Worm (Caenorhabditis elegans) whole organism, young adult: ENCODE data around the gene B0280.11.

Experiments
- B0019.2 ChIP-seq: fragments of 200-800 bp; sonication (Bioruptor generic); conservative IDR thresholded peaks from 2 replicates; pipeline ENCODE4 v1.3.6; 2022; ENCODE audit warnings: missing genetic modification reagents, missing genetic modification characterization, missing compliant biosample characterization
- B0261.1 ChIP-seq: sonication (generic microtip); optimal IDR thresholded peaks from 2 replicates; lab custom pipeline; 2016; ENCODE audit warnings: mild to moderate bottlenecking, missing genetic modification characterization, moderate library complexity, missing compliant biosample characterization
- C06A6.2 ChIP-seq: fragments of 200-800 bp; sonication (Bioruptor generic); conservative IDR thresholded peaks from 2 replicates; pipeline ENCODE4 v1.3.6; 2022; ENCODE audit warnings: missing genetic modification characterization, missing compliant biosample characterization
- F10E7.11 ChIP-seq: sonication (generic microtip); optimal IDR thresholded peaks from 2 replicates; lab custom pipeline; 2017; ENCODE audit warnings: mild to moderate bottlenecking, missing genetic modification characterization, moderate library complexity, missing compliant biosample characterization
- F22D6.2 ChIP-seq: sonication (generic microtip); optimal IDR thresholded peaks from 2 replicates; lab custom pipeline; 2016; ENCODE audit warnings: mild to moderate bottlenecking, missing genetic modification characterization, missing compliant biosample characterization
- F23B12.7 ChIP-seq: sonication (generic microtip); optimal IDR thresholded peaks from 2 replicates; lab custom pipeline; 2017; ENCODE audit warnings: missing genetic modification characterization, mild to moderate bottlenecking, missing compliant biosample characterization, antibody characterized with exemption, moderate library complexity; ENCODE audit not compliant: insufficient read depth
- F33H1.4 ChIP-seq: fragments of 200-800 bp; sonication (Bioruptor generic); IDR thresholded peaks from 2 replicates; pipeline ENCODE4 v1.3.6; 2022; ENCODE audit warnings: missing genetic modification reagents, missing genetic modification characterization, missing compliant biosample characterization
- F52B5.7 ChIP-seq: sonication (generic microtip); optimal IDR thresholded peaks from 2 replicates; lab custom pipeline; 2016; ENCODE audit warnings: mild to moderate bottlenecking, missing genetic modification characterization, missing compliant biosample characterization
- F55B11.4 ChIP-seq: sonication (generic microtip); optimal IDR thresholded peaks from 2 replicates; lab custom pipeline; 2016; ENCODE audit warnings: missing compliant biosample characterization, missing genetic modification characterization, borderline replicate concordance; ENCODE audit not compliant: insufficient read depth
- F57C9.4 ChIP-seq: sonication (generic microtip); optimal IDR thresholded peaks from 2 replicates; lab custom pipeline; 2017; ENCODE audit warnings: mild to moderate bottlenecking, missing genetic modification characterization, missing compliant biosample characterization
- K12H6.12 ChIP-seq: fragments of 200-800 bp; sonication (Bioruptor generic); optimal IDR thresholded peaks from 2 replicates; lab custom pipeline; 2018; ENCODE audit warnings: mild to moderate bottlenecking, missing genetic modification characterization, missing compliant biosample characterization
- T07F8.4 ChIP-seq: sonication (generic microtip); optimal IDR thresholded peaks from 2 replicates; lab custom pipeline; 2016; ENCODE audit warnings: mild to moderate bottlenecking, missing genetic modification characterization, moderate library complexity, missing compliant biosample characterization
- Y67H2A.10 ChIP-seq: fragments of 200-800 bp; sonication (Bioruptor generic); conservative IDR thresholded peaks from 2 replicates; pipeline ENCODE4 v1.3.6; 2022; ENCODE audit warnings: missing genetic modification reagents, missing genetic modification characterization, missing compliant biosample characterization
- Y79H2A.3 ChIP-seq: fragments of 200-800 bp; sonication (Bioruptor generic); conservative IDR thresholded peaks from 2 replicates; pipeline ENCODE4 v1.3.6; 2022; ENCODE audit warnings: missing genetic modification reagents, missing genetic modification characterization, missing compliant biosample characterization
- aptf-2 ChIP-seq: fragments of 200-800 bp; sonication (Bioruptor generic); conservative IDR thresholded peaks from 2 replicates; pipeline ENCODE4 v1.3.6; 2022; ENCODE audit warnings: missing genetic modification reagents, missing genetic modification characterization, missing compliant biosample characterization
- attf-3 ChIP-seq: fragments of 200-800 bp; sonication (Bioruptor generic); conservative IDR thresholded peaks from 2 replicates; pipeline ENCODE4 v1.3.6; 2022; ENCODE audit warnings: missing genetic modification reagents, missing genetic modification characterization, missing compliant biosample characterization
- attf-5 ChIP-seq: fragments of 200-800 bp; sonication (Bioruptor generic); optimal IDR thresholded peaks from 2 replicates; lab custom pipeline; 2018; ENCODE audit warnings: mild to moderate bottlenecking, missing genetic modification characterization, missing compliant biosample characterization
- ccch-3 ChIP-seq: fragments of 200-800 bp; sonication (Bioruptor generic); optimal IDR thresholded peaks from 2 replicates; lab custom pipeline; 2018; ENCODE audit warnings: mild to moderate bottlenecking, missing genetic modification characterization, missing compliant biosample characterization
- cebp-2 ChIP-seq: fragments of 200-800 bp; sonication (Bioruptor generic); IDR thresholded peaks from 2 replicates; pipeline ENCODE4 v1.3.6; 2022; ENCODE audit warnings: missing genetic modification characterization, missing compliant biosample characterization
- ceh-27 ChIP-seq: fragments of 200-800 bp; sonication (Bioruptor generic); optimal IDR thresholded peaks from 2 replicates; lab custom pipeline; 2018; ENCODE audit warnings: mild to moderate bottlenecking, missing genetic modification characterization, moderate library complexity, missing compliant biosample characterization
- ceh-79 ChIP-seq: sonication (generic microtip); optimal IDR thresholded peaks from 2 replicates; lab custom pipeline; 2017; ENCODE audit warnings: mild to moderate bottlenecking, missing genetic modification characterization, missing compliant biosample characterization
- ceh-91 ChIP-seq: fragments of 200-800 bp; sonication (Bioruptor generic); IDR thresholded peaks from 2 replicates; pipeline ENCODE4 v1.3.6; 2022; ENCODE audit warnings: missing genetic modification reagents, missing genetic modification characterization, missing compliant biosample characterization
- chd-7 ChIP-seq: sonication (generic microtip); optimal IDR thresholded peaks from 2 replicates; lab custom pipeline; 2016; ENCODE audit warnings: mild to moderate bottlenecking, missing genetic modification characterization, moderate library complexity, missing compliant biosample characterization
- die-1 ChIP-seq: sonication (generic microtip); optimal IDR thresholded peaks from 2 replicates; lab custom pipeline; 2016; ENCODE audit warnings: missing genotype, mild to moderate bottlenecking, missing genetic modification characterization, missing compliant biosample characterization
- dpl-1 ChIP-seq: fragments of 150-350 bp; optimal IDR thresholded peaks from 2 replicates; lab custom pipeline; 2014; ENCODE audit warnings: missing biosample characterization, missing genetic modification reagents, missing genetic modification characterization
- egrh-3 ChIP-seq: fragments of 200-800 bp; sonication (Bioruptor generic); IDR thresholded peaks from 2 replicates; pipeline ENCODE4 v1.3.6; 2022; ENCODE audit warnings: missing genetic modification reagents, missing genetic modification characterization, missing compliant biosample characterization
- ekl-4 ChIP-seq: fragments of 200-800 bp; sonication (Bioruptor generic); IDR thresholded peaks from 2 replicates; pipeline ENCODE4 v1.3.6; 2022; ENCODE audit warnings: missing genetic modification reagents, missing genetic modification characterization, missing compliant biosample characterization
- gei-17 ChIP-seq: fragments of 200-800 bp; sonication (Bioruptor generic); optimal IDR thresholded peaks from 2 replicates; lab custom pipeline; 2018; ENCODE audit warnings: mild to moderate bottlenecking, missing genetic modification characterization, missing compliant biosample characterization
- hlh-12 ChIP-seq: sonication (generic microtip); optimal IDR thresholded peaks from 2 replicates; lab custom pipeline; 2016; ENCODE audit warnings: missing genetic modification characterization, missing compliant biosample characterization
- hmg-20 ChIP-seq: fragments of 200-800 bp; sonication (Bioruptor generic); IDR thresholded peaks from 2 replicates; pipeline ENCODE4 v1.3.6; 2022; ENCODE audit warnings: missing genetic modification reagents, missing genetic modification characterization, missing compliant biosample characterization
- hrde-1 ChIP-seq: sonication (generic microtip); optimal IDR thresholded peaks from 2 replicates; lab custom pipeline; 2016; ENCODE audit warnings: missing genetic modification characterization, mild to moderate bottlenecking, missing compliant biosample characterization, moderate library complexity, missing genotype, missing genetic modification reagents, borderline replicate concordance
- hsf-1 ChIP-seq: fragments of 200-800 bp; sonication (Bioruptor generic); IDR thresholded peaks from 2 replicates; pipeline ENCODE4 v1.3.6; 2022; ENCODE audit warnings: missing genetic modification reagents, missing genetic modification characterization, missing compliant biosample characterization
- let-526 ChIP-seq: fragments of 200-800 bp; sonication (Bioruptor generic); IDR thresholded peaks from 2 replicates; pipeline ENCODE4 v1.3.6; 2022; ENCODE audit warnings: missing genetic modification reagents, missing genetic modification characterization, missing compliant biosample characterization
- lsl-1 ChIP-seq: fragments of 200-800 bp; sonication (Bioruptor generic); optimal IDR thresholded peaks from 2 replicates; lab custom pipeline; 2018; ENCODE audit warnings: mild to moderate bottlenecking, missing genetic modification characterization, moderate library complexity, missing compliant biosample characterization
- madf-10 ChIP-seq: sonication (generic microtip); optimal IDR thresholded peaks from 2 replicates; lab custom pipeline; 2016; ENCODE audit warnings: mild to moderate bottlenecking, missing genetic modification characterization, missing compliant biosample characterization
- madf-6 ChIP-seq: fragments of 200-800 bp; sonication (Bioruptor generic); IDR thresholded peaks from 2 replicates; pipeline ENCODE4 v1.3.6; 2022; ENCODE audit warnings: missing genetic modification reagents, missing genetic modification characterization, missing compliant biosample characterization
- madf-8 ChIP-seq: fragments of 200-800 bp; sonication (Bioruptor generic); conservative IDR thresholded peaks from 2 replicates; pipeline ENCODE4 v1.3.6; 2022; ENCODE audit warnings: missing genetic modification reagents, missing genetic modification characterization, missing compliant biosample characterization
- mel-28 ChIP-seq: sonication (generic microtip); optimal IDR thresholded peaks from 2 replicates; lab custom pipeline; 2016; ENCODE audit warnings: borderline replicate concordance, mild to moderate bottlenecking, missing genetic modification characterization, missing compliant biosample characterization
- nfyb-1 ChIP-seq: fragments of 200-800 bp; sonication (Bioruptor generic); IDR thresholded peaks from 2 replicates; pipeline ENCODE4 v1.3.6; 2022; ENCODE audit warnings: missing genetic modification reagents, missing genetic modification characterization, missing compliant biosample characterization
- nhr-120 ChIP-seq: fragments of 200-800 bp; sonication (Bioruptor generic); IDR thresholded peaks from 2 replicates; pipeline ENCODE4 v1.3.6; 2022; ENCODE audit warnings: missing genetic modification characterization, missing compliant biosample characterization
- sdz-38 ChIP-seq: sonication (generic microtip); optimal IDR thresholded peaks from 2 replicates; lab custom pipeline; 2016; ENCODE audit warnings: missing genotype, missing genetic modification characterization, missing compliant biosample characterization
- snpc-1.3 ChIP-seq: sonication (generic microtip); optimal IDR thresholded peaks from 2 replicates; lab custom pipeline; 2017; ENCODE audit warnings: missing genetic modification characterization, mild to moderate bottlenecking, missing compliant biosample characterization, antibody characterized with exemption, moderate library complexity, missing genotype, missing genetic modification reagents; ENCODE audit not compliant: insufficient read depth
- somi-1 ChIP-seq: fragments of 200-800 bp; sonication (Bioruptor generic); optimal IDR thresholded peaks from 2 replicates; lab custom pipeline; 2018; ENCODE audit warnings: mild to moderate bottlenecking, missing genetic modification characterization, missing compliant biosample characterization
- unc-62 ChIP-seq: fragments of 150-350 bp; optimal IDR thresholded peaks from 2 replicates; lab custom pipeline; 2014; ENCODE audit warnings: missing biosample characterization, missing genetic modification reagents, missing genetic modification characterization
- zfh-2 ChIP-seq: fragments of 200-800 bp; sonication (Bioruptor generic); conservative IDR thresholded peaks from 2 replicates; pipeline ENCODE4 v1.3.6; 2022; ENCODE audit warnings: missing genetic modification reagents, missing genetic modification characterization, missing compliant biosample characterization
- ztf-18 ChIP-seq: sonication (generic microtip); optimal IDR thresholded peaks from 2 replicates; lab custom pipeline; 2016; ENCODE audit warnings: missing genotype, mild to moderate bottlenecking, missing genetic modification characterization, missing compliant biosample characterization
- ztf-25 ChIP-seq: fragments of 200-800 bp; sonication (Bioruptor generic); IDR thresholded peaks from 2 replicates; pipeline ENCODE4 v1.3.6; 2022; ENCODE audit warnings: missing genetic modification reagents, missing genetic modification characterization, missing compliant biosample characterization
- ztf-26 ChIP-seq: sonication (generic microtip); optimal IDR thresholded peaks from 2 replicates; lab custom pipeline; 2017; ENCODE audit warnings: missing genetic modification characterization, missing compliant biosample characterization
- ztf-28 ChIP-seq: fragments of 200-800 bp; sonication (Bioruptor generic); IDR thresholded peaks from 2 replicates; pipeline ENCODE4 v1.3.6; 2022; ENCODE audit warnings: missing genetic modification reagents, missing genetic modification characterization, missing compliant biosample characterization

B0280.11 gene

ce11 chrIII:7153747-7154238, 15.7 kb upstream of the B0280.11 start, which contains the start of gene ogt-1 (continued):
- no peak for TF ChIP-seq F22D6.2 (tag; lab: Kevin White, UChicago)
- peak; percentile 69 for TF ChIP-seq ekl-4
- TF ChIP-seq C06A6.2: peak; percentile 65; the same call in 1 of the 2 replicates
- TF ChIP-seq ztf-25 (GFP tag; lab: Robert Waterston, UW): no peak
- TF ChIP-seq zfh-2 (GFP tag; lab: Robert Waterston, UW): no peak
- no peak for TF ChIP-seq F10E7.11 (tag; lab: Kevin White, UChicago)
- TF ChIP-seq F52B5.7 (tag; lab: Kevin White, UChicago): no peak
- no peak for TF ChIP-seq hrde-1
- TF ChIP-seq ccch-3 (GFP tag; lab: Kevin White, UChicago): no peak
- TF ChIP-seq hlh-12 (tag; lab: Kevin White, UChicago): no peak
- no peak for TF ChIP-seq ceh-91 (GFP tag; lab: Robert Waterston, UW)
- no peak for TF ChIP-seq F33H1.4
- peak; percentile 25 for TF ChIP-seq chd-7 (tag; lab: Kevin White, UChicago)
- no peak for TF ChIP-seq sdz-38 (tag; lab: Kevin White, UChicago)
- TF ChIP-seq egrh-3: no peak; the same call in 1 of the 2 replicates
- TF ChIP-seq ztf-26 (tag; lab: Kevin White, UChicago): peak; percentile 59
- no peak for TF ChIP-seq ztf-18 (tag; lab: Kevin White, UChicago)
- TF ChIP-seq dpl-1: no peak
- TF ChIP-seq attf-5: peak; percentile 44
- TF ChIP-seq gei-17 (GFP tag; lab: Kevin White, UChicago): peak; percentile 32
- no peak for TF ChIP-seq Y79H2A.3 (GFP tag; lab: Robert Waterston, UW)
- peak; percentile 57 for TF ChIP-seq nfyb-1 (GFP tag; lab: Robert Waterston, UW)
- no peak for TF ChIP-seq mel-28 (tag; lab: Kevin White, UChicago)
- peak; percentile 28 for TF ChIP-seq unc-62 (GFP tag; lab: Kevin White, UChicago)
- TF ChIP-seq snpc-1.3: no peak
- TF ChIP-seq K12H6.12 (tag; lab: Kevin White, UChicago): peak; percentile 63
- TF ChIP-seq F57C9.4 (tag; lab: Kevin White, UChicago): no peak
- TF ChIP-seq hsf-1 (GFP tag; lab: Robert Waterston, UW): 0 out of 2 replicates have a peak, but pooled peaks have one; percentile 6
- TF ChIP-seq Y67H2A.10 (GFP tag; lab: Robert Waterston, UW): no peak
- TF ChIP-seq F23B12.7: no peak
- no peak for TF ChIP-seq ztf-28 (GFP tag; lab: Robert Waterston, UW)
- peak; percentile 76 for TF ChIP-seq ceh-27 (GFP tag; lab: Kevin White, UChicago)
- TF ChIP-seq madf-6 (GFP tag; lab: Robert Waterston, UW): no peak
- TF ChIP-seq madf-8: no peak
- no peak for TF ChIP-seq B0019.2
- TF ChIP-seq madf-10 (tag; lab: Kevin White, UChicago): peak; percentile 5
- TF ChIP-seq nhr-120 (GFP tag; lab: Robert Waterston, UW): no peak
- peak; percentile 59 for TF ChIP-seq aptf-2
- no peak for TF ChIP-seq let-526 (GFP tag; lab: Robert Waterston, UW)
- TF ChIP-seq die-1 (tag; lab: Kevin White, UChicago): peak; percentile 15
- TF ChIP-seq somi-1 (GFP tag; lab: Kevin White, UChicago): no peak
- TF ChIP-seq ceh-79: no peak
- TF ChIP-seq cebp-2 (GFP tag; lab: Robert Waterston, UW): no peak
- no peak for TF ChIP-seq attf-3 (GFP tag; lab: Robert Waterston, UW)
- no peak for TF ChIP-seq F55B11.4 (tag; lab: Kevin White, UChicago)
- no peak for TF ChIP-seq B0261.1
- no peak for TF ChIP-seq hmg-20 (GFP tag; lab: Robert Waterston, UW)
- TF ChIP-seq T07F8.4 (tag; lab: Kevin White, UChicago): no peak
- TF ChIP-seq lsl-1 (GFP tag; lab: Kevin White, UChicago): no peak
